Worm (Caenorhabditis elegans): ENCODE data around the gene npr-29.

ce11 chrIII:9224986-9225385 is 9.7 kb upstream of the npr-29 start:
- TF ChIP-seq snpc-4 (tag; optimal IDR thresholded peaks at IDR 0.05) (no peak), fos-1 (tag; optimal IDR thresholded peaks at IDR 0.05) (no peak), lsy-2 (tag; optimal IDR thresholded peaks at IDR 0.05) (no peak), ztf-11 (tag; optimal IDR thresholded peaks at IDR 0.05) (no peak)

Measured in whole organism, L2 larva.